Fruit fly (Drosophila melanogaster): Measurements from ENCODE around the gene Chc.

Chc gene

DNA sequence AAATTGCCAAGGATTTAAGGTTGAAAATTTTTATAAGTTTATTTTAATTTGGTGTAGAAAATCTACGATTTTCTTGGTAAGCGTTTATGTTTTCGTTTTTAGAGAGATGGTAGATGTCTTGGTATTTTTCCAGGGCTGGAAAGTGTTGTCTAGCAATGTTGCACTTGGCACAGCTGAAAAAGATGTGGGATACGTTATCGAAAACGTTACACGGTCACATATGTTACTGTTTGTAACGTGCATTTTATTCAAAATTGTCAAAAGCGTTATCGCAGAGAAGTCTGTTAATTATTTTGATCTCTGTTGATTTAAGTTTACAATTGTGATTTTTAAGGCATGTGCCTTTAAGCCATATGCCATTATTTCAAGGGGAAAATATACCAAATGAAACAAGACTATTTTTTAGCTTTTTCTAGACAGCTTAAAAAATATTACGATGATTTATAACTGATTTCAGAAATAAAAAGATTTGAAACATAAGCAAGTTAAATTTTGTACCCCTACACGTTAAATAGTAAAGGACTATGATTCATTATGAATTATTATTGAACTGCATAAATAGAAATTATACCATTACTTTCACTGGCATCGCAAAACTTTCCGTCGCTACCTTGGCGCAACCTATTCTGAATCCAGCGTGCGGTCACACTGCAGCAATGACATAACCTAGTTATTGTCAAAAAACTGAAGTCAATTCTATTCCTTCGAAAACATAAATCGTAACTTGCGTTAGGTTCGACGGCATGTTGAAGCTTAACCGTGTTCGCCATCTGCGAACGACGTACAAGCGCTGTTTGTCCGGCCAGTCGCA is 49.7 kb downstream of the Chc start, which contains the start of the genes Paf-AHalpha and mRpS30 (continued):
- TF ChIP-seq MBD-R2 (GFP tag; IDR thresholded peaks at IDR 0.05): peak; percentile 56
- TF ChIP-seq Eip74EF (GFP tag; optimal IDR thresholded peaks at IDR 0.05): no peak
- peak in 1 of 2 experiments; percentile 78 for TF ChIP-seq crp (GFP tag; optimal IDR thresholded peaks at IDR 0.05)
- TF ChIP-seq CG11456 (GFP tag; IDR thresholded peaks at IDR 0.05): no peak
- no peak for TF ChIP-seq CG11504 (tag; optimal IDR thresholded peaks at IDR 0.05)
- no peak for TF ChIP-seq Dad (GFP tag; optimal IDR thresholded peaks at IDR 0.05)
- no peak for TF ChIP-seq CG11085 (GFP tag; IDR thresholded peaks at IDR 0.05)
- TF ChIP-seq pum (GFP tag; optimal IDR thresholded peaks at IDR 0.05): no peak
- TF ChIP-seq grn (GFP tag; optimal IDR thresholded peaks at IDR 0.05): no peak
- TF ChIP-seq Scr (GFP tag; IDR thresholded peaks at IDR 0.05; ENCODE audit: partially characterized antibody): peak; percentile 14; the same call in 1 of the 2 replicates
- TF ChIP-seq Tbp (GFP tag; optimal IDR thresholded peaks at IDR 0.05): no peak
- TF ChIP-seq ase (GFP tag; IDR thresholded peaks at IDR 0.05): no peak
- TF ChIP-seq ro (GFP tag; IDR thresholded peaks at IDR 0.05): no peak
- no peak for TF ChIP-seq insv (GFP tag; optimal IDR thresholded peaks at IDR 0.05)
- no peak for TF ChIP-seq maf-S (GFP tag; optimal IDR thresholded peaks at IDR 0.05)
- no peak for TF ChIP-seq CG34422 (GFP tag; IDR thresholded peaks at IDR 0.05)
- TF ChIP-seq Trl (optimal IDR thresholded peaks at IDR 0.05): no peak
- no peak for TF ChIP-seq Trl (GFP tag; optimal IDR thresholded peaks at IDR 0.05)
- peak; percentile 99 for TF ChIP-seq CG1603 (tag; optimal IDR thresholded peaks at IDR 0.05)
- TF ChIP-seq CG7963 (GFP tag; IDR thresholded peaks at IDR 0.05; ENCODE audit: partially characterized antibody): no peak
- TF ChIP-seq CG1832 (GFP tag; optimal IDR thresholded peaks at IDR 0.05): no peak
- TF ChIP-seq chif (GFP tag; optimal IDR thresholded peaks at IDR 0.05): no peak
- peak; percentile 89 for TF ChIP-seq CG9437 (GFP tag; optimal IDR thresholded peaks at IDR 0.05)
- no peak for TF ChIP-seq zen (tag; optimal IDR thresholded peaks at IDR 0.05)
- no peak for TF ChIP-seq Oaz (GFP tag; IDR thresholded peaks at IDR 0.05)
- no peak for TF ChIP-seq zf30C (GFP tag; optimal IDR thresholded peaks at IDR 0.05)
- TF ChIP-seq CG17568 (GFP tag; optimal IDR thresholded peaks at IDR 0.05): no peak
- no peak for TF ChIP-seq pfk (GFP tag; optimal IDR thresholded peaks at IDR 0.05)
- TF ChIP-seq CG1024 (GFP tag; IDR thresholded peaks at IDR 0.05): no peak
- TF ChIP-seq Dip2 (GFP tag; IDR thresholded peaks at IDR 0.05): no peak
- TF ChIP-seq MESR4 (GFP tag; optimal IDR thresholded peaks at IDR 0.05): peak; percentile 70
- peak; percentile 35 for TF ChIP-seq CG2120 (GFP tag; optimal IDR thresholded peaks at IDR 0.05)
- TF ChIP-seq fru (optimal IDR thresholded peaks at IDR 0.05): no peak
- TF ChIP-seq Mes4 (GFP tag; optimal IDR thresholded peaks at IDR 0.05): no peak
- no peak for TF ChIP-seq esg (GFP tag; conservative IDR thresholded peaks at IDR 0.05)
- TF ChIP-seq slbo (GFP tag; IDR thresholded peaks at IDR 0.05): peak; percentile 34; the same call in 1 of the 2 replicates
- no peak for TF ChIP-seq CG6813 (GFP tag; optimal IDR thresholded peaks at IDR 0.05)
- no peak for TF ChIP-seq CG6272 (GFP tag; IDR thresholded peaks at IDR 0.05)
- TF ChIP-seq CG3163 (GFP tag; optimal IDR thresholded peaks at IDR 0.05): no peak
- no peak for TF ChIP-seq otp (GFP tag; IDR thresholded peaks at IDR 0.05)
- TF ChIP-seq CG17802 (tag; optimal IDR thresholded peaks at IDR 0.05): no peak
- no peak for TF ChIP-seq gt (GFP tag; IDR thresholded peaks at IDR 0.05)
- TF ChIP-seq Ada2b (GFP tag; IDR thresholded peaks at IDR 0.05): no peak
- TF ChIP-seq ac (GFP tag; optimal IDR thresholded peaks at IDR 0.05): no peak
- no peak for TF ChIP-seq oc (tag; optimal IDR thresholded peaks at IDR 0.05)
- peak; percentile 60 for TF ChIP-seq CG9797 (GFP tag; optimal IDR thresholded peaks at IDR 0.05)
- TF ChIP-seq Lim3 (GFP tag; IDR thresholded peaks at IDR 0.05): no peak
- no peak for TF ChIP-seq ap (GFP tag; IDR thresholded peaks at IDR 0.05)
- TF ChIP-seq CG11696 (GFP tag; IDR thresholded peaks at IDR 0.05): no peak
- no peak for TF ChIP-seq CG11560 (tag; IDR thresholded peaks at IDR 0.05)
- TF ChIP-seq ranshi (GFP tag; IDR thresholded peaks at IDR 0.05): no peak

Data from whole organism, embryonic.